Fruit fly (Drosophila melanogaster): ENCODE data around the gene Cftr.

Gene Cftr

DNA sequence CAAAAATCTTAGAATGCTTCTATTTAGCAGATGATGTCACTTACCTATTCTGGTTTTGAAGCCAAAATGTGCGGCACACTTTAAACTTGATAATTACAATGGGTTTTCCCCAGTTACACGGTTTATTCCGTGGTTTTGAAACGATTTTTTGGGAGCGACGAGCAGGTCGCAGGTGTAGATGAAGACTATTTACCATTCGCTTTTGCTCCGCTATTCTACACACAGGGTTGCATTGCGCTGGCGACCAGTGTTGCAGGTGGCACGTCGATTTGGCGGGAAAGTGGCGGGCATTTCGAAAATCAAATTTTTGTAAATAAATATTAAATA is 38.9 kb upstream of the Cftr start, which contains the start of gene REPTOR (continued):
- TF ChIP-seq stwl (tag; optimal IDR thresholded peaks at IDR 0.05): peak; percentile 93
- no peak for TF ChIP-seq vnd (GFP tag; IDR thresholded peaks at IDR 0.05; ENCODE audit: partially characterized antibody)
- TF ChIP-seq salm (tag; optimal IDR thresholded peaks at IDR 0.05): peak; percentile 23
- no peak for TF ChIP-seq slbo (GFP tag; IDR thresholded peaks at IDR 0.05)
- peak; percentile 54 for TF ChIP-seq HmgZ (tag; optimal IDR thresholded peaks at IDR 0.05)
- TF ChIP-seq sens (GFP tag): peak; percentile 63
- TF ChIP-seq Ets97D (GFP tag; optimal IDR thresholded peaks at IDR 0.05): peak; percentile 44
- peak; percentile 88 for TF ChIP-seq Ets65A (GFP tag)
- no peak for TF ChIP-seq MBD-R2 (GFP tag; IDR thresholded peaks at IDR 0.05)
- TF ChIP-seq fd96Cb (tag; optimal IDR thresholded peaks at IDR 0.05): no peak
- no peak for TF ChIP-seq CG6254 (GFP tag; optimal IDR thresholded peaks at IDR 0.05)
- no peak for TF ChIP-seq yki (optimal IDR thresholded peaks at IDR 0.05)
- TF ChIP-seq CG15601 (tag; optimal IDR thresholded peaks at IDR 0.05): peak; percentile 15
- no peak for TF ChIP-seq NK7.1 (GFP tag; optimal IDR thresholded peaks at IDR 0.05)
- TF ChIP-seq CG17568 (GFP tag; optimal IDR thresholded peaks at IDR 0.05): peak; percentile 34
- TF ChIP-seq ro (GFP tag; IDR thresholded peaks at IDR 0.05): no peak
- TF ChIP-seq BEAF-32 (GFP tag; optimal IDR thresholded peaks at IDR 0.05): peak; percentile 25
- peak; percentile 72 for TF ChIP-seq CG7928 (GFP tag; optimal IDR thresholded peaks at IDR 0.05)
- peak; percentile 20 for TF ChIP-seq phol (tag; optimal IDR thresholded peaks at IDR 0.05)
- TF ChIP-seq gfzf (GFP tag; optimal IDR thresholded peaks at IDR 0.05): peak; percentile 1
- TF ChIP-seq CG18599 (GFP tag; optimal IDR thresholded peaks at IDR 0.05): peak; percentile 54
- TF ChIP-seq kni (GFP tag; optimal IDR thresholded peaks at IDR 0.05): peak; percentile 59
- peak; percentile 16 for TF ChIP-seq CG10147 (GFP tag; optimal IDR thresholded peaks at IDR 0.05)
- TF ChIP-seq her (GFP tag; optimal IDR thresholded peaks at IDR 0.05): peak; percentile 12
- peak; percentile 38 for TF ChIP-seq CG6854 (GFP tag; optimal IDR thresholded peaks at IDR 0.05)
- TF ChIP-seq CG16863 (GFP tag; optimal IDR thresholded peaks at IDR 0.05): no peak
- TF ChIP-seq CG12071 (GFP tag; optimal IDR thresholded peaks at IDR 0.05): peak; percentile 8
- peak; percentile 81 for TF ChIP-seq MESR4 (GFP tag; optimal IDR thresholded peaks at IDR 0.05)
- TF ChIP-seq nau (GFP tag; optimal IDR thresholded peaks at IDR 0.05): peak; percentile 12
- peak; percentile 22; the same call in 1 of the 2 replicates for TF ChIP-seq onecut (GFP tag; IDR thresholded peaks at IDR 0.05)
- TF ChIP-seq CG7987 (GFP tag; optimal IDR thresholded peaks at IDR 0.05): peak; percentile 67
- TF ChIP-seq CG14860 (GFP tag; IDR thresholded peaks at IDR 0.05; ENCODE audit: partially characterized antibody): no peak
- no peak for TF ChIP-seq CG4328 (GFP tag; optimal IDR thresholded peaks at IDR 0.05)
- TF ChIP-seq slp2 (GFP tag; optimal IDR thresholded peaks at IDR 0.05): no peak
- TF ChIP-seq CG2116 (GFP tag; optimal IDR thresholded peaks at IDR 0.05): peak; percentile 99
- no peak for TF ChIP-seq CG10462 (GFP tag; optimal IDR thresholded peaks at IDR 0.05)
- peak; percentile 98 for TF ChIP-seq CG10267 (tag; optimal IDR thresholded peaks at IDR 0.05)
- no peak for TF ChIP-seq CG8290 (GFP tag; optimal IDR thresholded peaks at IDR 0.05)
- peak in 1 of 2 experiments; percentile 45 for TF ChIP-seq CG8290 (tag; optimal IDR thresholded peaks at IDR 0.05)
- TF ChIP-seq CG10979 (tag; optimal IDR thresholded peaks at IDR 0.05): peak; percentile 23
- peak; percentile 51 for TF ChIP-seq Max (GFP tag; optimal IDR thresholded peaks at IDR 0.05)
- TF ChIP-seq danr (GFP tag; IDR thresholded peaks at IDR 0.05): no peak
- no peak for TF ChIP-seq CG3847 (GFP tag; IDR thresholded peaks at IDR 0.05)
- TF ChIP-seq Bteb2 (GFP tag; optimal IDR thresholded peaks at IDR 0.05): no peak
- no peak for TF ChIP-seq Myb (GFP tag; optimal IDR thresholded peaks at IDR 0.05)
- peak; percentile 37 for TF ChIP-seq CG18619 (GFP tag; optimal IDR thresholded peaks at IDR 0.05)
- no peak for TF ChIP-seq oc (tag; optimal IDR thresholded peaks at IDR 0.05)
- no peak for TF ChIP-seq CG17361 (GFP tag; IDR thresholded peaks at IDR 0.05)
- peak; percentile 20 for TF ChIP-seq sug (tag; optimal IDR thresholded peaks at IDR 0.05)
- no peak for TF ChIP-seq CG6813 (GFP tag; optimal IDR thresholded peaks at IDR 0.05)
- TF ChIP-seq Optix (GFP tag; IDR thresholded peaks at IDR 0.05): no peak
